Worm (Caenorhabditis elegans): ENCODE measurements around the gene syx-16.

DNA sequence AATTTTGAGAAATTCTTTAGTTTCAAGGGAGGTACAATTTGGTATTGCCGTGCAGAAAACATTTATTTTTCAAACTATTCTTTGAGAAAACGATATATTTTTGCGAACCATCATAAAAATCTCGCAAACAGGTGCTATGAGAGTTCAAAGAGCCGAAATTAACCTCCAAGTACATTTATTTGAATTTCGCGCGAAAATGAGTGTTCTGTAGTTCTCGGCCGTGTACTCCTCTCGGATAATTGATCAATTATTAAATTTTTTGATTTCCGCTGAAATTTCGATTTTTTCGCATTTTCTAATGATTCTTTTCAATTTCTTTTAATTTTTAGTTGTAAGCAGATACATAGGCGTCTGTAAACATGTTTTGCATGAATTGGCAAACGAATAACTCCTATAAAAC is 18.7 kb downstream of the syx-16 start:
- TF ChIP-seq him-1 (tag; optimal IDR thresholded peaks at IDR 0.05): no peak
- no peak for TF ChIP-seq W03F9.2 (tag; optimal IDR thresholded peaks at IDR 0.05)
- TF ChIP-seq dao-5 (tag; optimal IDR thresholded peaks at IDR 0.05): no peak

Data from whole organism, L4/young adult.